Fruit fly (Drosophila melanogaster): ENCODE results near the gene CG7632.

CG7632 gene

dm6 chr3L:21290336-21290735, 14.2 kb upstream of the CG7632 start:
- TF ChIP-seq insv (optimal IDR thresholded peaks at IDR 0.05) = no peak
- TF ChIP-seq Myc (optimal IDR thresholded peaks at IDR 0.05) = no peak
- TF ChIP-seq h (optimal IDR thresholded peaks at IDR 0.05) = no peak
- no peak for TF ChIP-seq psq (optimal IDR thresholded peaks at IDR 0.05)
- TF ChIP-seq ttk (optimal IDR thresholded peaks at IDR 0.05) = no peak
- no peak for TF ChIP-seq Sin3A (optimal IDR thresholded peaks at IDR 0.05)

DNA sequence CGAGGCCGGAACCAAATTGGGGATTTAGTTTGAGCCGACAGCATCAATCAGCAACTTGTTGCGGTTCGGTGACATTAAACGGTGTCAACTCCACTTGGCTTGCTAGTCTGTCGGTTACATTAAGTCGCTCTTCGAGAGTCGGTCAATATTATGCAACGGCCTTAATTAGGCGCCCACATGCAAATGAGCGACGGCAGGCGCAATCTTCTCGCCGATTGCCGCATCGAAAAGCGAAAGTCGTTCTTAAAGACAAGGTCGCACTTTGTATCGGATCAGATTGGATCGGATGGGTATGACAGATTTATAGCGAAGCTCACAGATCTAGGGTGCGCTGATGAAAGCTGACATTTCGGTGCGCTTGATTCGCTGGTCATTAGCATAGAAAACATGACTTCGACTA, 13.4 kb upstream of the CG7632 start:
- no peak for TF ChIP-seq psq (optimal IDR thresholded peaks at IDR 0.05)
- no peak for TF ChIP-seq insv (optimal IDR thresholded peaks at IDR 0.05)
- TF ChIP-seq Myc (optimal IDR thresholded peaks at IDR 0.05) = no peak

DNA sequence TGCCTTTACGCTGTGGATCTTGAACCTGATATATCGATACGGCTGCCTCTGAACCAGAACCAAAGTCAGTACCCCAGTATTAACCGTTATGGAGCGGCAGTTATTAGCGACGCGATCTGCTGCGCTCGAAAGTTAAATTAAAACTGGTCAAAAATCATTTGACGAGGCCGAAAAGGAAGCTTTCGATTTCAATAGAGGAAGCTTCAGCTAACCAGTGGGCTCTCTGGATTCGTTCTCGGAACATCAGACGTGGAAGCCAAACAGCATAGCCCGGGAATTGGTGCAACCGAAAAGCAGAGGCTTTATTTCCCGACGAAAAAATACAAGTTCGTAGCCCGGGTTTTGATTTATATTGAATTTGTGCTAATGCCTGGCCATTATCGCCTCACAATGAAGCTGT, 11.8 kb upstream of the CG7632 start, which contains the start of gene Cpr78Ca:
TSS of gene Cpr78Ca (minus strand) at position 101 of the 400 bp plus-strand sequence.
- TF ChIP-seq ttk (optimal IDR thresholded peaks at IDR 0.05) = no peak
- no peak for TF ChIP-seq Myc (optimal IDR thresholded peaks at IDR 0.05)
- no peak for TF ChIP-seq Sin3A (optimal IDR thresholded peaks at IDR 0.05)
- no peak for TF ChIP-seq insv (optimal IDR thresholded peaks at IDR 0.05)
- no peak for TF ChIP-seq psq (optimal IDR thresholded peaks at IDR 0.05)
- no peak for TF ChIP-seq h (optimal IDR thresholded peaks at IDR 0.05)

DNA sequence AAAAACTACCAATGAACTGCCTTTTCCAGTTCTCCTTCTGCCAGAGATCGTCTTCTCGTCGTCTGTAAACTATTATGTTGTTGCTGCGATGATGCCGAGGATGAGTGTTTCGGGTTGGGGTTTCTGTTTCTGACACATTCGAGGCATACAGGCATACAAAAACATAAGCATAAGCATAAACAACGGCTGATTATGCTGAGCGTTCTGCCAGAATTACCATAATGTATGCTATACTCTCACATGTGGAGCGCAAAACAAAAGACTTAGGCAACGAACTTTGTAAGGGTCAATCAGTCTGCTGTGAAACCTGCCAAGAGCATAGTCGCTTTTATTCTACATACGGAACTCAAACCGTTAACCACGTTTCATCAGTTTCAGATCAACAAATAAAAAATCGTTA, 10.3 kb upstream of the CG7632 start, which contains the start of gene Cpr78Cb:
TSS of gene Cpr78Cb (plus strand) at position 291 of the 400 bp plus-strand sequence.
- TF ChIP-seq ttk (optimal IDR thresholded peaks at IDR 0.05) (no peak), psq (optimal IDR thresholded peaks at IDR 0.05) (no peak), Myc (optimal IDR thresholded peaks at IDR 0.05) (no peak), Sin3A (optimal IDR thresholded peaks at IDR 0.05) (no peak), insv (optimal IDR thresholded peaks at IDR 0.05) (no peak), h (optimal IDR thresholded peaks at IDR 0.05) (no peak)

- TF ChIP-seq Sin3A (optimal IDR thresholded peaks at IDR 0.05) (no peak), insv (optimal IDR thresholded peaks at IDR 0.05) (no peak), psq (optimal IDR thresholded peaks at IDR 0.05) (no peak), ttk (optimal IDR thresholded peaks at IDR 0.05) (no peak)
Observed at dm6 chr3L:21297703-21298102, 6.8 kb upstream of the CG7632 start, which contains the start of gene Edg78E. Gene Edg78E, minus strand, starts transcription at chr3L:21297803.

- TF ChIP-seq h (optimal IDR thresholded peaks at IDR 0.05) (no peak), Sin3A (optimal IDR thresholded peaks at IDR 0.05) (no peak), ttk (optimal IDR thresholded peaks at IDR 0.05) (no peak), insv (optimal IDR thresholded peaks at IDR 0.05) (no peak), psq (optimal IDR thresholded peaks at IDR 0.05) (no peak), Myc (optimal IDR thresholded peaks at IDR 0.05) (no peak)
Observed at dm6 chr3L:21298375-21298774, 6.1 kb upstream of the CG7632 start, which contains the start of gene CG43702. Gene CG43702, plus strand, starts transcription at chr3L:21298675.

- TF ChIP-seq h (optimal IDR thresholded peaks at IDR 0.05) = no peak
- no peak for TF ChIP-seq psq (optimal IDR thresholded peaks at IDR 0.05)
- no peak for TF ChIP-seq Myc (optimal IDR thresholded peaks at IDR 0.05)
- no peak for TF ChIP-seq ttk (optimal IDR thresholded peaks at IDR 0.05)
- TF ChIP-seq Sin3A (optimal IDR thresholded peaks at IDR 0.05) = no peak
- TF ChIP-seq insv (optimal IDR thresholded peaks at IDR 0.05) = no peak
Observed at dm6 chr3L:21299203-21299602, 5.3 kb upstream of the CG7632 start.

dm6 chr3L:21300280-21300679, 4.2 kb upstream of the CG7632 start, which contains the start of gene Cpr78Cc:
Gene Cpr78Cc, plus strand, starts transcription at chr3L:21300580.
- TF ChIP-seq h (optimal IDR thresholded peaks at IDR 0.05) (no peak), insv (optimal IDR thresholded peaks at IDR 0.05) (no peak), Sin3A (optimal IDR thresholded peaks at IDR 0.05) (no peak), Myc (optimal IDR thresholded peaks at IDR 0.05) (no peak)

dm6 chr3L:21301737-21302487, 2.6 kb upstream of the CG7632 start:
- TF ChIP-seq Sin3A (optimal IDR thresholded peaks at IDR 0.05) (no peak), insv (optimal IDR thresholded peaks at IDR 0.05) (no peak), ttk (optimal IDR thresholded peaks at IDR 0.05) (no peak), Myc (optimal IDR thresholded peaks at IDR 0.05) (no peak), h (optimal IDR thresholded peaks at IDR 0.05) (no peak), psq (optimal IDR thresholded peaks at IDR 0.05) (no peak)

DNA sequence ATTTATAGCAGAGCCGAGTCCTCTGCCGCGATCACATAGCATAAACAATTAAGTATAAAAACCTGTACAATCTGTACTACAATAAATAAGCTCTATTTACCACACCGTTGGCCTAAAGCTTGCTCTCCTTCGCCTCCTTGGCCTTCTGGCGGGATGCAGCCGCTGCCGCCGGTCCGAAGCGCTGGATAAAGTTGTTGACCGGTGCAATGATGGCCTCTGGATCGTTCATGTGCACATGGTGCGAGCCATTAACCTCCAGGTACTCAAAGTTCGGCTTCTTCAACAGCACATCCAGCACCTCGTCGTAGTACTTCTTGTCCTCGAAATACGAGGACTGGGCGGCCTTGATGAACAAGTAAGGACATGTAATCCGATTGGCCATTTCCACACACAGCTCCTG, 2.0 kb upstream of the CG7632 start:
- TF ChIP-seq psq (optimal IDR thresholded peaks at IDR 0.05) = no peak
- TF ChIP-seq Myc (optimal IDR thresholded peaks at IDR 0.05) = no peak
- TF ChIP-seq insv (optimal IDR thresholded peaks at IDR 0.05) = no peak
- no peak for TF ChIP-seq Sin3A (optimal IDR thresholded peaks at IDR 0.05)
- TF ChIP-seq ttk (optimal IDR thresholded peaks at IDR 0.05) = no peak

DNA sequence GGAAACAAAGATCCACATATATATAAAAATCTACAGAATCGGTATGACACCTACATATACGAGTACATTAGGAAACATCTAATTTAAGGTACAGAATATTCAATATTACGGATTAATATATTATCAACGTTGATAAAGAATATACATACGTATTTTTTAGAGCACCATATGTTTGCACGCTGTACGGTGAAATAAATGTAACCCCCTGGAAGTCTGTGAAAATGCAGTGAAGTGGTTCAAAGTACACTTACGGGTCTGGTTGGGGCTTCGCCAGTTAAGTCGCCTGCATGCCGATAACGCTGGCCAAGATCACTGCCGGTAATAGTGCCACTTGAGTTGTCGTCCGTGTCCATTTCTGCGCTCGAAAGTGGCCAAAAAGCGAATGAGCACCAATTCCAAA, 838 bp upstream of the CG7632 start:
- TF ChIP-seq Myc (optimal IDR thresholded peaks at IDR 0.05) (no peak), h (optimal IDR thresholded peaks at IDR 0.05) (no peak), ttk (optimal IDR thresholded peaks at IDR 0.05) (no peak), insv (optimal IDR thresholded peaks at IDR 0.05) (no peak), Sin3A (optimal IDR thresholded peaks at IDR 0.05) (no peak), psq (optimal IDR thresholded peaks at IDR 0.05) (no peak)

dm6 chr3L:21317416-21318259, 13.1 kb downstream of the CG7632 start, which contains the start of gene Pc:
Gene Pc, minus strand, starts transcription at chr3L:21318020.
- TF ChIP-seq Myc (optimal IDR thresholded peaks at IDR 0.05) (no peak), psq (optimal IDR thresholded peaks at IDR 0.05) (no peak), insv (optimal IDR thresholded peaks at IDR 0.05) (no peak), ttk (optimal IDR thresholded peaks at IDR 0.05) (no peak), h (optimal IDR thresholded peaks at IDR 0.05) (no peak), Sin3A (optimal IDR thresholded peaks at IDR 0.05) (no peak)
